Worm (Caenorhabditis elegans) whole organism, L1 larva: Measurements from ENCODE around the gene try-4.

ENCODE experiments used
- C04F5.9 ChIP-seq: sonication (generic microtip); optimal IDR thresholded peaks from 2 replicates; lab custom pipeline; 2016; ENCODE audit warnings: missing genetic modification characterization, missing compliant biosample characterization
- C34B4.2 ChIP-seq: sonication (generic microtip); optimal IDR thresholded peaks from 2 replicates; lab custom pipeline; 2017; ENCODE audit warnings: mild to moderate bottlenecking, missing genetic modification characterization, missing compliant biosample characterization
- aha-1 ChIP-seq: fragments of 150-350 bp; optimal IDR thresholded peaks from 2 replicates; lab custom pipeline; 2014; ENCODE audit warnings: missing biosample characterization, missing genetic modification characterization
- aly-2 ChIP-seq: fragments of 150-350 bp; optimal IDR thresholded peaks from 2 replicates; lab custom pipeline; 2014; ENCODE audit warnings: missing biosample characterization, missing genetic modification characterization
- ama-1 ChIP-seq: fragments of 150-350 bp; optimal IDR thresholded peaks from 2 replicates; lab custom pipeline; 2014
- ceh-82 ChIP-seq, 3 experiments: fragments of 150-350 bp in 1 of 3; sonication (generic microtip) in 2 of 3; optimal IDR thresholded peaks; 2 replicates each; lab custom pipeline; 2014 to 2017; ENCODE audit warnings: missing biosample characterization in 3 of 3, missing genetic modification characterization in 3 of 3
- ceh-90 ChIP-seq: sonication (generic microtip); optimal IDR thresholded peaks from 2 replicates; lab custom pipeline; 2016; ENCODE audit warnings: missing genetic modification characterization, missing compliant biosample characterization
- dpl-1 ChIP-seq, 3 experiments: fragments of 150-350 bp in 2 of 3; sonication (generic microtip) in 1 of 3; optimal IDR thresholded peaks; 2 replicates each; lab custom pipeline; 2014 to 2017; ENCODE audit warnings: missing biosample characterization in 3 of 3, missing genetic modification characterization in 3 of 3, missing genetic modification reagents in 3 of 3
- efl-1 ChIP-seq, 4 experiments: fragments of 150-350 bp; optimal IDR thresholded peaks in 3 of 4; peaks in 1 of 4; 1 replicate in 1 of 4; 2 replicates in 3 of 4; lab custom pipeline; 2014; ENCODE audit warnings: missing biosample characterization in 2 of 4, missing genetic modification characterization in 2 of 4, missing genetic modification reagents in 2 of 4
- egl-27 ChIP-seq, 2 experiments: fragments of 150-350 bp in 1 of 2; sonication (generic microtip); optimal IDR thresholded peaks; 3 replicates each; lab custom pipeline; 2017 to 2018; ENCODE audit warnings: missing biosample characterization in 2 of 2, missing genetic modification characterization in 2 of 2, missing genetic modification reagents in 2 of 2
- elt-2 ChIP-seq: sonication (generic microtip); optimal IDR thresholded peaks from 2 replicates; lab custom pipeline; 2016; ENCODE audit warnings: missing genetic modification characterization, mild to moderate bottlenecking, inconsistent platforms, missing compliant biosample characterization, missing genetic modification reagents
- fkh-10 ChIP-seq: sonication (generic microtip); optimal IDR thresholded peaks from 2 replicates; lab custom pipeline; 2017; ENCODE audit warnings: missing biosample characterization, missing genetic modification reagents, missing genetic modification characterization
- fkh-8 ChIP-seq: sonication (generic microtip); optimal IDR thresholded peaks from 2 replicates; lab custom pipeline; 2016; ENCODE audit warnings: mild to moderate bottlenecking, missing genetic modification characterization, missing compliant biosample characterization
- fos-1 ChIP-seq: fragments of 150-350 bp; optimal IDR thresholded peaks from 2 replicates; lab custom pipeline; 2014; ENCODE audit warnings: missing biosample characterization, missing genetic modification characterization
- grh-1 ChIP-seq: fragments of 200-800 bp; sonication (Bioruptor generic); IDR thresholded peaks from 2 replicates; pipeline ENCODE4 v1.3.6; 2022; ENCODE audit warnings: missing genetic modification reagents, missing genetic modification characterization, missing compliant biosample characterization
- hpl-2 ChIP-seq: fragments of 150-350 bp; optimal IDR thresholded peaks from 2 replicates; lab custom pipeline; 2014; ENCODE audit warnings: missing biosample characterization, missing genetic modification reagents, missing genetic modification characterization
- lin-35 ChIP-seq, 2 experiments: fragments of 150-350 bp; optimal IDR thresholded peaks; 2 replicates each; lab custom pipeline; 2014; ENCODE audit warnings: missing biosample characterization in 2 of 2, missing genetic modification characterization in 2 of 2, missing genetic modification reagents in 2 of 2
- mdl-1 ChIP-seq, 2 experiments: fragments of 150-350 bp; optimal IDR thresholded peaks; 2 replicates each; lab custom pipeline; 2014 to 2017; ENCODE audit warnings: missing biosample characterization in 2 of 2, missing genetic modification characterization in 2 of 2, inconsistent platforms in 1 of 2
- mep-1 ChIP-seq: fragments of 150-350 bp; optimal IDR thresholded peaks from 2 replicates; lab custom pipeline; 2014; ENCODE audit warnings: missing biosample characterization, missing genetic modification characterization
- nhr-11 ChIP-seq: fragments of 150-350 bp; optimal IDR thresholded peaks from 2 replicates; lab custom pipeline; 2014; ENCODE audit warnings: missing biosample characterization, missing genetic modification characterization
- nhr-20 ChIP-seq: sonication (generic microtip); optimal IDR thresholded peaks from 2 replicates; lab custom pipeline; 2016; ENCODE audit warnings: mild to moderate bottlenecking, missing genetic modification characterization, missing compliant biosample characterization
- nhr-237 ChIP-seq: fragments of 150-350 bp; optimal IDR thresholded peaks from 2 replicates; lab custom pipeline; 2014; ENCODE audit warnings: missing biosample characterization, missing genetic modification characterization
- nhr-47 ChIP-seq: sonication (generic microtip); optimal IDR thresholded peaks from 2 replicates; lab custom pipeline; 2016; ENCODE audit warnings: mild to moderate bottlenecking, missing genetic modification characterization, moderate library complexity, missing compliant biosample characterization
- nhr-90 ChIP-seq: sonication (generic microtip); optimal IDR thresholded peaks from 2 replicates; lab custom pipeline; 2016; ENCODE audit warnings: mild to moderate bottlenecking, missing genetic modification characterization, missing compliant biosample characterization; ENCODE audit not compliant: poor library complexity
- pag-3 ChIP-seq: sonication (generic microtip); optimal IDR thresholded peaks from 2 replicates; lab custom pipeline; 2017; ENCODE audit warnings: missing genetic modification characterization, mild to moderate bottlenecking, missing compliant biosample characterization, antibody characterized with exemption, borderline replicate concordance; ENCODE audit not compliant: insufficient read depth
- pax-3 ChIP-seq: fragments of 200-800 bp; sonication (Bioruptor generic); optimal IDR thresholded peaks from 2 replicates; lab custom pipeline; 2018; ENCODE audit warnings: mild to moderate bottlenecking, missing genetic modification characterization, moderate library complexity, missing compliant biosample characterization
- pqm-1 ChIP-seq: sonication (generic microtip); optimal IDR thresholded peaks from 3 replicates; lab custom pipeline; 2017; ENCODE audit warnings: missing biosample characterization, missing genetic modification characterization
- rnt-1 ChIP-seq: sonication (generic microtip); optimal IDR thresholded peaks from 2 replicates; lab custom pipeline; 2016; ENCODE audit warnings: mild to moderate bottlenecking, missing genetic modification characterization, moderate library complexity, missing compliant biosample characterization
- snu-23 ChIP-seq: sonication (generic microtip); optimal IDR thresholded peaks from 2 replicates; lab custom pipeline; 2016; ENCODE audit warnings: missing genetic modification characterization, missing compliant biosample characterization
- sox-4 ChIP-seq: sonication (generic microtip); optimal IDR thresholded peaks from 2 replicates; lab custom pipeline; 2016; ENCODE audit warnings: missing genetic modification characterization, missing compliant biosample characterization
- sptf-1 ChIP-seq: fragments of 150-350 bp; optimal IDR thresholded peaks from 2 replicates; lab custom pipeline; 2014; ENCODE audit warnings: missing biosample characterization, missing genetic modification characterization
- swsn-7 ChIP-seq: sonication (generic microtip); optimal IDR thresholded peaks from 2 replicates; lab custom pipeline; 2016; ENCODE audit warnings: missing genetic modification characterization, missing compliant biosample characterization
- unc-130 ChIP-seq: fragments of 150-350 bp; optimal IDR thresholded peaks from 2 replicates; lab custom pipeline; 2017; ENCODE audit warnings: missing biosample characterization, missing genetic modification characterization, inconsistent platforms
- vab-15 ChIP-seq: sonication (generic microtip); optimal IDR thresholded peaks from 2 replicates; lab custom pipeline; 2017; ENCODE audit warnings: missing genotype, mild to moderate bottlenecking, missing genetic modification characterization, missing compliant biosample characterization
- xbp-1 ChIP-seq: sonication (generic microtip); optimal IDR thresholded peaks from 2 replicates; lab custom pipeline; 2016; ENCODE audit warnings: missing genetic modification characterization, missing compliant biosample characterization
- zag-1 ChIP-seq: fragments of 150-350 bp; optimal IDR thresholded peaks from 2 replicates; lab custom pipeline; 2014; ENCODE audit warnings: missing biosample characterization, missing genetic modification characterization
- ztf-11 ChIP-seq, 2 experiments: sonication (generic microtip); optimal IDR thresholded peaks; 2 replicates each; lab custom pipeline; 2016 to 2017; ENCODE audit warnings: missing genetic modification characterization in 2 of 2, missing biosample characterization in 1 of 2, missing compliant biosample characterization in 1 of 2

Gene try-4

ce11 chrV:20871194-20871593 is 10.2 kb upstream of the try-4 start:
- TF ChIP-seq sptf-1 (tag; lab: Kevin White, UChicago) (no peak), C04F5.9 (tag; lab: Kevin White, UChicago) (no peak), fkh-10 (GFP tag; lab: Kevin White, UChicago) (no peak), swsn-7 (tag; lab: Kevin White, UChicago) (no peak), pax-3 (tag; lab: Kevin White, UChicago) (no peak), pag-3 (no peak), ztf-11 (tag; optimal IDR thresholded peaks at IDR 0.05; lab: Kevin White, UChicago) (no peak), C34B4.2 (tag; lab: Kevin White, UChicago) (no peak), ama-1 (lab: Kevin White, UChicago) (no peak), vab-15 (tag; lab: Kevin White, UChicago) (no peak), egl-27 (tag; optimal IDR thresholded peaks at IDR 0.05; lab: Kevin White, UChicago) (no peak), dpl-1 (GFP tag; optimal IDR thresholded peaks at IDR 0.05; lab: Kevin White, UChicago) (no peak), nhr-11 (tag; lab: Kevin White, UChicago) (no peak), fos-1 (no peak), efl-1 (optimal IDR thresholded peaks at IDR 0.05; lab: Kevin White, UChicago) (no peak), efl-1 (GFP tag; optimal IDR thresholded peaks at IDR 0.05 in 1 of 2; lab: Kevin White, UChicago) (no peak), nhr-20 (tag; lab: Kevin White, UChicago) (no peak), nhr-47 (no peak), sox-4 (tag; lab: Kevin White, UChicago) (no peak), nhr-90 (tag; lab: Kevin White, UChicago) (no peak)

ce11 chrV:20870633-20871032 is 9.7 kb upstream of the try-4 start:
- no peak for TF ChIP-seq ama-1 (lab: Kevin White, UChicago)
- no peak for TF ChIP-seq grh-1 (GFP tag; lab: Robert Waterston, UW)
- no peak for TF ChIP-seq unc-130
- TF ChIP-seq aly-2 = no peak
- no peak for TF ChIP-seq mep-1 (tag; lab: Kevin White, UChicago)

ce11 chrV:20868329-20868728 is 7.4 kb upstream of the try-4 start, which contains the start of gene F31D4.8:
Gene F31D4.8 (minus strand): TSS chrV:20868429.
- TF ChIP-seq aha-1 (tag; lab: Kevin White, UChicago) (no peak), pag-3 (no peak), mdl-1 (tag; optimal IDR thresholded peaks at IDR 0.05; lab: Kevin White, UChicago) (no peak), hpl-2 (no peak), efl-1 (optimal IDR thresholded peaks at IDR 0.05; lab: Kevin White, UChicago) (no peak), efl-1 (GFP tag; optimal IDR thresholded peaks at IDR 0.05 in 1 of 2; lab: Kevin White, UChicago) (peak in 1 of 2 experiments; percentile 58), fkh-8 (no peak), unc-130 (no peak), rnt-1 (tag; lab: Kevin White, UChicago) (no peak)

ce11 chrV:20866406-20866805 is 5.5 kb upstream of the try-4 start:
- TF ChIP-seq elt-2 = peak; percentile 67
- TF ChIP-seq nhr-20 (tag; lab: Kevin White, UChicago) = no peak
- peak; percentile 7 for TF ChIP-seq nhr-90 (tag; lab: Kevin White, UChicago)

ce11 chrV:20862681-20863080 is 1.7 kb upstream of the try-4 start, which contains the start of gene twk-35:
Gene twk-35 (plus strand): TSS chrV:20862981.
- no peak for TF ChIP-seq lin-35 (GFP tag; optimal IDR thresholded peaks at IDR 0.05; lab: Kevin White, UChicago)
- TF ChIP-seq sox-4 (tag; lab: Kevin White, UChicago) = no peak
- TF ChIP-seq nhr-11 (tag; lab: Kevin White, UChicago) = no peak
- no peak for TF ChIP-seq zag-1
- TF ChIP-seq ceh-82 (tag; optimal IDR thresholded peaks at IDR 0.05; lab: Kevin White, UChicago) = no peak
- TF ChIP-seq xbp-1 (tag; lab: Kevin White, UChicago) = no peak
- TF ChIP-seq nhr-237 = no peak
- no peak for TF ChIP-seq fos-1
- no peak for TF ChIP-seq ceh-90 (tag; lab: Kevin White, UChicago)
- TF ChIP-seq vab-15 (tag; lab: Kevin White, UChicago) = no peak
- no peak for TF ChIP-seq snu-23
- no peak for TF ChIP-seq pqm-1 (tag; lab: Kevin White, UChicago)
- TF ChIP-seq grh-1 (GFP tag; lab: Robert Waterston, UW) = no peak
